Worm (Caenorhabditis elegans): ENCODE results near the gene Y7A5A.7.

Y7A5A.7 gene

DNA sequence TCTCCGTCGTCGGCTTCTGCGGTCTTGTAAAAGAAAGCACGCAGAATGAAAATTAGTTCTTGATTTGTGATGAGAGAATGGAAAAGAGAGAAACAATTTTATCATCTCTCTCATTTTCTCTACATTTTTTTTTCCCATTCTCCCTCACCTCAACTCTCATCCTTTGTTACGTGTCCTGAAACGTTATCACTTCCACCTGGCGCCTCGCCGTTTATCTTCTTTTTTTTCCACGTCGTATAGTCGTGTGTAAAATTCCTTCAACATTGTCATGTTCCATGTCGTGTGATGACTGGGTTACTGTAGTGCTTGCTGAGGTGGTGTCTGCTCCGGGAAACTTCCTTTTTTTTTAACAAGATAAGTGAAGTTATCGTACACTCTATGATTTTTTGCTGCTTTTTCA is 24.5 kb downstream of the Y7A5A.7 start (continued):
- no peak for TF ChIP-seq F16B12.6 (tag; optimal IDR thresholded peaks at IDR 0.05)
- no peak for TF ChIP-seq unc-98 (GFP tag; IDR thresholded peaks at IDR 0.05)
- no peak for TF ChIP-seq ces-1 (GFP tag; optimal IDR thresholded peaks at IDR 0.05)
- no peak for TF ChIP-seq hlh-17 (GFP tag; optimal IDR thresholded peaks at IDR 0.05; ENCODE audit: borderline replicate concordance)
- TF ChIP-seq lin-15B (tag; optimal IDR thresholded peaks at IDR 0.05): no peak
- no peak for TF ChIP-seq swsn-7 (tag; optimal IDR thresholded peaks at IDR 0.05)
- TF ChIP-seq rnt-1 (tag; optimal IDR thresholded peaks at IDR 0.05): peak; percentile 45
- TF ChIP-seq alr-1 (tag; optimal IDR thresholded peaks at IDR 0.05; ENCODE audit: borderline replicate concordance): no peak
- TF ChIP-seq ceh-63 (GFP tag; optimal IDR thresholded peaks at IDR 0.05): no peak
- TF ChIP-seq unc-62 (GFP tag; optimal IDR thresholded peaks at IDR 0.05): no peak
- no peak for TF ChIP-seq sox-4 (tag; optimal IDR thresholded peaks at IDR 0.05)
- TF ChIP-seq egl-13 (tag; optimal IDR thresholded peaks at IDR 0.05): no peak
- no peak for TF ChIP-seq mef-2 (tag; optimal IDR thresholded peaks at IDR 0.05)
- TF ChIP-seq pag-3 (tag; optimal IDR thresholded peaks at IDR 0.05; ENCODE audit: borderline replicate concordance, insufficient read depth): no peak
- peak; percentile 78 for TF ChIP-seq lin-14 (GFP tag; optimal IDR thresholded peaks at IDR 0.05)
- TF ChIP-seq tbx-2 (tag; optimal IDR thresholded peaks at IDR 0.05): no peak
- peak; percentile 55 for TF ChIP-seq unc-130 (tag; optimal IDR thresholded peaks at IDR 0.05)
- TF ChIP-seq ama-1 (optimal IDR thresholded peaks at IDR 0.05): peak; percentile 28
- TF ChIP-seq C34B4.2 (tag; optimal IDR thresholded peaks at IDR 0.05): no peak
- TF ChIP-seq blmp-1 (tag; optimal IDR thresholded peaks at IDR 0.05): peak; percentile 75
- peak; percentile 7; the same call in 1 of the 2 replicates for TF ChIP-seq nhr-19 (GFP tag; conservative IDR thresholded peaks at IDR 0.05)
- TF ChIP-seq nhr-20 (tag; optimal IDR thresholded peaks at IDR 0.05): peak; percentile 50
- no peak for TF ChIP-seq isw-1 (GFP tag; IDR thresholded peaks at IDR 0.05)
- no peak for TF ChIP-seq ztf-11 (tag; optimal IDR thresholded peaks at IDR 0.05)
- no peak for TF ChIP-seq nhr-11 (tag; optimal IDR thresholded peaks at IDR 0.05)
- TF ChIP-seq lin-13 (GFP tag; optimal IDR thresholded peaks at IDR 0.05): no peak
- no peak for TF ChIP-seq nhr-47 (tag; optimal IDR thresholded peaks at IDR 0.05)
- peak; percentile 0 for TF ChIP-seq skn-1 (tag; optimal IDR thresholded peaks at IDR 0.05)
- no peak for TF ChIP-seq egl-27 (tag; optimal IDR thresholded peaks at IDR 0.05)
- no peak for TF ChIP-seq dsc-1 (tag; optimal IDR thresholded peaks at IDR 0.05)
- no peak for TF ChIP-seq lir-3 (tag; optimal IDR thresholded peaks at IDR 0.05; ENCODE audit: poor library complexity)
- TF ChIP-seq lin-39 (tag; optimal IDR thresholded peaks at IDR 0.05): no peak
- no peak for TF ChIP-seq fkh-10 (GFP tag; optimal IDR thresholded peaks at IDR 0.05)
- no peak for TF ChIP-seq Y116A8C.19 (tag; optimal IDR thresholded peaks at IDR 0.05; ENCODE audit: borderline replicate concordance)
- TF ChIP-seq nhr-76 (tag; optimal IDR thresholded peaks at IDR 0.05): no peak
- no peak for TF ChIP-seq nhr-12 (tag; optimal IDR thresholded peaks at IDR 0.05)
- no peak for TF ChIP-seq dpl-1 (GFP tag; optimal IDR thresholded peaks at IDR 0.05)
- TF ChIP-seq nhr-84 (tag; optimal IDR thresholded peaks at IDR 0.05): no peak
- TF ChIP-seq ceh-88 (GFP tag; IDR thresholded peaks at IDR 0.05): no peak
- TF ChIP-seq elt-3 (tag; optimal IDR thresholded peaks at IDR 0.05): no peak
- no peak for TF ChIP-seq nhr-90 (tag; optimal IDR thresholded peaks at IDR 0.05; ENCODE audit: poor library complexity)
- TF ChIP-seq lsy-2 (tag; optimal IDR thresholded peaks at IDR 0.05): peak; percentile 17 to 89
- no peak for TF ChIP-seq nhr-237 (tag; optimal IDR thresholded peaks at IDR 0.05)
- no peak for TF ChIP-seq sptf-1 (tag; optimal IDR thresholded peaks at IDR 0.05)
- no peak for TF ChIP-seq fos-1 (tag; optimal IDR thresholded peaks at IDR 0.05)
- no peak for TF ChIP-seq efl-1 (optimal IDR thresholded peaks at IDR 0.05)
- peak in 1 of 2 experiments; percentile 65 for TF ChIP-seq efl-1 (GFP tag; optimal IDR thresholded peaks at IDR 0.05 in 1 of 2)
